Worm (Caenorhabditis elegans) whole organism, early embryonic: ENCODE data around the gene R10D12.8.

Experiments used
- B0310.2 ChIP-seq: sonication (generic microtip); optimal IDR thresholded peaks from 2 replicates; lab custom pipeline; 2016; ENCODE audit warnings: mild to moderate bottlenecking, missing genetic modification characterization, missing compliant biosample characterization
- F13C5.2 ChIP-seq: sonication (generic microtip); optimal IDR thresholded peaks from 2 replicates; lab custom pipeline; 2017; ENCODE audit warnings: mild to moderate bottlenecking, missing genetic modification characterization, inconsistent platforms, missing compliant biosample characterization
- aly-1 ChIP-seq: sonication (generic microtip); optimal IDR thresholded peaks from 2 replicates; lab custom pipeline; 2016; ENCODE audit warnings: missing genetic modification characterization, missing compliant biosample characterization
- ama-1 ChIP-seq: fragments of 150-350 bp; optimal IDR thresholded peaks from 2 replicates; lab custom pipeline; 2014
- ceh-13 ChIP-seq: fragments of 200-800 bp; sonication (Bioruptor generic); optimal IDR thresholded peaks from 2 replicates; lab custom pipeline; 2018; ENCODE audit warnings: mild to moderate bottlenecking, missing genetic modification characterization, missing compliant biosample characterization
- ceh-36 ChIP-seq: sonication (generic microtip); optimal IDR thresholded peaks from 2 replicates; lab custom pipeline; 2016; ENCODE audit warnings: missing genetic modification characterization, inconsistent platforms, missing compliant biosample characterization
- ets-7 ChIP-seq: sonication (generic microtip); optimal IDR thresholded peaks from 2 replicates; lab custom pipeline; 2016; ENCODE audit warnings: missing genotype, missing genetic modification characterization, missing compliant biosample characterization
- flt-1 ChIP-seq: fragments of 200-800 bp; sonication (Bioruptor generic); IDR thresholded peaks from 2 replicates; pipeline ENCODE4 v1.3.6; 2022; ENCODE audit warnings: missing genetic modification characterization, missing compliant biosample characterization
- hmbx-1 ChIP-seq: sonication (generic microtip); optimal IDR thresholded peaks from 2 replicates; lab custom pipeline; 2016; ENCODE audit warnings: mild to moderate bottlenecking, missing genetic modification characterization, missing compliant biosample characterization
- hmg-4 ChIP-seq: fragments of 200-800 bp; sonication (Bioruptor generic); optimal IDR thresholded peaks from 2 replicates; lab custom pipeline; 2018; ENCODE audit warnings: mild to moderate bottlenecking, missing genetic modification characterization, missing compliant biosample characterization
- hnd-1 ChIP-seq: sonication (generic microtip); optimal IDR thresholded peaks from 2 replicates; lab custom pipeline; 2016; ENCODE audit warnings: missing genetic modification characterization, missing compliant biosample characterization
- pes-1 ChIP-seq: fragments of 200-800 bp; sonication (Bioruptor generic); IDR thresholded peaks from 2 replicates; pipeline ENCODE4 v1.3.6; 2022; ENCODE audit warnings: missing genetic modification reagents, missing genetic modification characterization, missing compliant biosample characterization
- scrt-1 ChIP-seq: fragments of 200-800 bp; sonication (Bioruptor generic); IDR thresholded peaks from 2 replicates; pipeline ENCODE4 v1.3.6; 2022; ENCODE audit warnings: missing genetic modification characterization, missing compliant biosample characterization
- sea-1 ChIP-seq: fragments of 200-800 bp; sonication (Bioruptor generic); conservative IDR thresholded peaks from 2 replicates; pipeline ENCODE4 v1.3.6; 2022; ENCODE audit warnings: missing genetic modification characterization, missing compliant biosample characterization
- tbx-11 ChIP-seq: fragments of 200-800 bp; sonication (Bioruptor generic); IDR thresholded peaks from 2 replicates; pipeline ENCODE4 v1.3.6; 2022; ENCODE audit warnings: missing genetic modification characterization, missing compliant biosample characterization
- tbx-37 ChIP-seq: fragments of 200-800 bp; sonication (Bioruptor generic); conservative IDR thresholded peaks from 2 replicates; pipeline ENCODE4 v1.3.6; 2022; ENCODE audit warnings: missing genetic modification reagents, missing genetic modification characterization, missing compliant biosample characterization
- tra-4 ChIP-seq: sonication (generic microtip); optimal IDR thresholded peaks from 2 replicates; lab custom pipeline; 2017; ENCODE audit warnings: missing genetic modification characterization, missing compliant biosample characterization

Gene R10D12.8

DNA sequence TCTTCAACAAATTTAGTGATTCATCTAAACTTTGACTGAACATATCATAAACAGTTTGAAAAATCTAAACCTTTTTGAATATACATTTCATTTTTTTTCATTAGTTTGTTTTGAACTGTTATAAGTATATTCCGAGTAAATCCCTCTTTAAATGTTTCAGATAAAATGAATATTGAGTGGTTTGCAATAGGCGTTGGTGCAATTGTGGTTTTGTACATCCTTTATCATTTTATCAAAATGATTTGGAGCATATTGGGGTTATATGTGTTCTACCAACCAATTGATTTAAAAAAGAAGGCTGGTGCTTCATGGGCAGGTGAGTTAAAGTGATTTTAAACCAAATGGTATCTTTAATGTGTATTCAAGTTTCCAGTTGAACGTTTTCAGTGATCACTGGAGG lies 48.6 kb downstream of the R10D12.8 start, which contains the start of gene stdh-3:
TSS of gene stdh-3 (plus strand) at position 166 of the 400 bp plus-strand sequence.
- no peak for TF ChIP-seq hmg-4

DNA sequence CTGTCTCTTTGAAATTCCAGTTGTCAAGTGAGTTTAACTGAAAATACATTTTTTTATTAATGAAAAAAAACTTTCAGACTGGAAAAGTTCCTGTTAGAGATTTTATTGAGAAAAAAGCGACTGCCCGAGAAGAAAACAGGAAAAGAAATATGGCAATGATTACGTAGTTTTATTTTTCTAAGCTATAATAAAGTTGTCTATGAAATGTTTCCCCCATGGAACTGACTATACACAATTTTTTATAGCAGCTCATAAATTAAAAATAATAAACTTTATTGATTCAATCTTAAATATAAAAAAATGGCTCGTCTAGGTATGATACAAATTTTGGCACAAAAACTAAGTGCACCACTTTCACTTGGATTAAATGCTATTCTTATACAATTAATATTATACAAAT lies 50.6 kb downstream of the R10D12.8 start, which contains the start of gene C06B3.1:
TSS of gene C06B3.1 (plus strand) at position 301 of the 400 bp plus-strand sequence.
- TF ChIP-seq ceh-36 (tag; lab: Kevin White, UChicago) (no peak), hmbx-1 (tag; lab: Kevin White, UChicago) (no peak), tbx-11 (GFP tag; lab: Robert Waterston, UW) (no peak), ama-1 (lab: Kevin White, UChicago) (no peak), F13C5.2 (tag; lab: Kevin White, UChicago) (no peak), flt-1 (GFP tag; lab: Robert Waterston, UW) (no peak), pes-1 (GFP tag; lab: Robert Waterston, UW) (no peak), aly-1 (no peak), ceh-13 (GFP tag; lab: Kevin White, UChicago) (no peak), scrt-1 (GFP tag; lab: Robert Waterston, UW) (no peak), hmg-4 (no peak), tbx-37 (GFP tag; lab: Robert Waterston, UW) (no peak), ets-7 (tag; lab: Kevin White, UChicago) (no peak), tra-4 (no peak), hnd-1 (tag; lab: Kevin White, UChicago) (no peak), B0310.2 (no peak), sea-1 (GFP tag; lab: Robert Waterston, UW) (no peak)
